Worm (Caenorhabditis elegans) whole organism, L4 larva: ENCODE data around the gene nhr-4.

ENCODE experiments used
- T20F7.1 ChIP-seq: fragments of 200-800 bp; sonication (Bioruptor generic); optimal IDR thresholded peaks from 2 replicates; lab custom pipeline; 2018; ENCODE audit warnings: mild to moderate bottlenecking, missing genetic modification characterization, missing compliant biosample characterization
- Y105C5A.15 ChIP-seq: fragments of 200-800 bp; sonication (Bioruptor generic); IDR thresholded peaks from 2 replicates; pipeline ENCODE4 v1.3.6; 2022; ENCODE audit warnings: missing genetic modification characterization, missing compliant biosample characterization
- Y75B8A.6 ChIP-seq: fragments of 200-800 bp; sonication (Bioruptor generic); IDR thresholded peaks from 2 replicates; pipeline ENCODE4 v1.3.6; 2022; ENCODE audit warnings: missing genetic modification reagents, missing genetic modification characterization, missing compliant biosample characterization
- ZK337.2 ChIP-seq: fragments of 200-800 bp; sonication (Bioruptor generic); IDR thresholded peaks from 2 replicates; pipeline ENCODE4 v1.3.6; 2022; ENCODE audit warnings: missing genetic modification reagents, missing genetic modification characterization, missing compliant biosample characterization
- aha-1 ChIP-seq: fragments of 150-350 bp; peaks from one replicate; lab custom pipeline; 2014; ENCODE audit warnings: missing biosample characterization, missing genetic modification characterization
- aly-2 ChIP-seq: sonication (generic microtip); optimal IDR thresholded peaks from 2 replicates; lab custom pipeline; 2018; ENCODE audit warnings: missing biosample characterization, missing genetic modification characterization
- ceh-20 ChIP-seq: fragments of 200-800 bp; sonication (Bioruptor generic); IDR thresholded peaks from 2 replicates; pipeline ENCODE4 v1.3.6; 2022; ENCODE audit warnings: missing genetic modification reagents, missing genetic modification characterization, missing compliant biosample characterization
- ceh-28 ChIP-seq: fragments of 150-350 bp; optimal IDR thresholded peaks from 2 replicates; lab custom pipeline; 2014; ENCODE audit warnings: missing biosample characterization, missing genetic modification reagents, missing genetic modification characterization
- daf-16 ChIP-seq, 3 experiments: sonication (generic microtip); optimal IDR thresholded peaks; 2 replicates each; lab custom pipeline; 2016 to 2017; ENCODE audit warnings: missing genetic modification characterization in 3 of 3, missing genetic modification reagents in 3 of 3, mild to moderate bottlenecking in 2 of 3, missing compliant biosample characterization in 2 of 3, missing biosample characterization in 1 of 3, moderate library complexity in 1 of 3
- dmd-6 ChIP-seq: fragments of 200-800 bp; sonication (Bioruptor generic); IDR thresholded peaks from 2 replicates; pipeline ENCODE4 v1.3.6; 2022; ENCODE audit warnings: missing genetic modification reagents, missing genetic modification characterization, missing compliant biosample characterization
- dpl-1 ChIP-seq: fragments of 150-350 bp; optimal IDR thresholded peaks from 2 replicates; lab custom pipeline; 2014; ENCODE audit warnings: missing biosample characterization, missing genetic modification reagents, missing genetic modification characterization
- dve-1 ChIP-seq: sonication (generic microtip); optimal IDR thresholded peaks from 2 replicates; lab custom pipeline; 2017; ENCODE audit warnings: antibody characterized with exemption, mild to moderate bottlenecking, missing genetic modification characterization, missing compliant biosample characterization; ENCODE audit not compliant: insufficient read depth
- egl-43 ChIP-seq: fragments of 200-800 bp; sonication (Bioruptor generic); IDR thresholded peaks from 2 replicates; pipeline ENCODE4 v1.3.6; 2022; ENCODE audit warnings: missing genetic modification reagents, missing genetic modification characterization, missing compliant biosample characterization
- fos-1 ChIP-seq: fragments of 150-350 bp; optimal IDR thresholded peaks from 2 replicates; lab custom pipeline; 2014; ENCODE audit warnings: missing biosample characterization, missing genetic modification characterization
- gei-8 ChIP-seq: fragments of 200-800 bp; sonication (Bioruptor generic); optimal IDR thresholded peaks from 2 replicates; lab custom pipeline; 2018; ENCODE audit warnings: mild to moderate bottlenecking, missing genetic modification characterization, missing compliant biosample characterization
- hmg-1.1 ChIP-seq: fragments of 200-800 bp; sonication (Bioruptor generic); IDR thresholded peaks from 2 replicates; pipeline ENCODE4 v1.3.6; 2022; ENCODE audit warnings: missing genetic modification reagents, missing genetic modification characterization, missing compliant biosample characterization
- jun-1 ChIP-seq: fragments of 150-350 bp; optimal IDR thresholded peaks from 2 replicates; lab custom pipeline; 2014; ENCODE audit warnings: missing biosample characterization, missing genetic modification reagents, missing genetic modification characterization
- lim-7 ChIP-seq: fragments of 200-800 bp; sonication (Bioruptor generic); IDR thresholded peaks from 2 replicates; pipeline ENCODE4 v1.3.6; 2022; ENCODE audit warnings: missing genetic modification characterization, missing compliant biosample characterization
- lin-1 ChIP-seq: fragments of 200-800 bp; sonication (Bioruptor generic); IDR thresholded peaks from 2 replicates; pipeline ENCODE4 v1.3.6; 2022; ENCODE audit warnings: missing genetic modification reagents, missing genetic modification characterization, missing compliant biosample characterization
- lin-13 ChIP-seq: fragments of 150-350 bp; optimal IDR thresholded peaks from 2 replicates; lab custom pipeline; 2014; ENCODE audit warnings: missing biosample characterization, missing genetic modification reagents, missing genetic modification characterization
- lin-29 ChIP-seq: fragments of 200-800 bp; sonication (Bioruptor generic); IDR thresholded peaks from 2 replicates; pipeline ENCODE4 v1.3.6; 2022; ENCODE audit warnings: missing genetic modification reagents, missing genetic modification characterization, missing compliant biosample characterization
- lin-38 ChIP-seq: fragments of 200-800 bp; sonication (Bioruptor generic); IDR thresholded peaks from 2 replicates; pipeline ENCODE4 v1.3.6; 2022; ENCODE audit warnings: missing genetic modification reagents, missing genetic modification characterization, missing compliant biosample characterization
- lir-3 ChIP-seq: sonication (generic microtip); optimal IDR thresholded peaks from 2 replicates; lab custom pipeline; 2016; ENCODE audit warnings: mild to moderate bottlenecking, missing genetic modification characterization, missing compliant biosample characterization
- lsy-2 ChIP-seq, 2 experiments: fragments of 150-350 bp in 1 of 2; sonication (generic microtip) in 1 of 2; optimal IDR thresholded peaks; 2 replicates each; lab custom pipeline; 2014 to 2017; ENCODE audit warnings: missing biosample characterization in 2 of 2, missing genetic modification characterization in 2 of 2
- madf-9 ChIP-seq: fragments of 200-800 bp; sonication (Bioruptor generic); conservative IDR thresholded peaks from 2 replicates; pipeline ENCODE4 v1.3.6; 2022; ENCODE audit warnings: missing genetic modification reagents, missing genetic modification characterization, missing compliant biosample characterization
- mes-2 ChIP-seq: sonication (generic microtip); optimal IDR thresholded peaks from 2 replicates; lab custom pipeline; 2016; ENCODE audit warnings: missing genotype, mild to moderate bottlenecking, missing genetic modification characterization, missing compliant biosample characterization; ENCODE audit not compliant: poor library complexity, severe bottlenecking
- mxl-3 ChIP-seq: fragments of 200-800 bp; sonication (Bioruptor generic); optimal IDR thresholded peaks from 2 replicates; lab custom pipeline; 2018; ENCODE audit warnings: mild to moderate bottlenecking, missing genetic modification characterization, missing compliant biosample characterization
- nhr-6 ChIP-seq: fragments of 150-350 bp; optimal IDR thresholded peaks from 2 replicates; lab custom pipeline; 2014; ENCODE audit warnings: missing biosample characterization, missing genetic modification characterization
- nhr-77 ChIP-seq: fragments of 150-350 bp; optimal IDR thresholded peaks from 2 replicates; lab custom pipeline; 2014; ENCODE audit warnings: missing biosample characterization, missing genetic modification characterization
- php-3 ChIP-seq: fragments of 200-800 bp; sonication (Bioruptor generic); IDR thresholded peaks from 2 replicates; pipeline ENCODE4 v1.3.6; 2022; ENCODE audit warnings: missing genetic modification reagents, missing genetic modification characterization, missing compliant biosample characterization
- pqm-1 ChIP-seq: sonication (generic microtip); optimal IDR thresholded peaks from 2 replicates; lab custom pipeline; 2017; ENCODE audit warnings: missing biosample characterization, missing genetic modification characterization
- rbr-2 ChIP-seq: sonication (generic microtip); optimal IDR thresholded peaks from 2 replicates; lab custom pipeline; 2016; ENCODE audit warnings: missing genotype, missing genetic modification characterization, missing compliant biosample characterization
- saeg-2 ChIP-seq: fragments of 200-800 bp; sonication (Bioruptor generic); IDR thresholded peaks from 2 replicates; pipeline ENCODE4 v1.3.6; 2022; ENCODE audit warnings: missing genetic modification reagents, missing genetic modification characterization, missing compliant biosample characterization
- set-16 ChIP-seq: fragments of 200-800 bp; sonication (Bioruptor generic); IDR thresholded peaks from 2 replicates; pipeline ENCODE4 v1.3.6; 2022; ENCODE audit warnings: missing genetic modification reagents, missing genetic modification characterization, missing compliant biosample characterization
- snpc-1.2 ChIP-seq: fragments of 200-800 bp; sonication (Bioruptor generic); IDR thresholded peaks from 2 replicates; pipeline ENCODE4 v1.3.6; 2022; ENCODE audit warnings: missing genetic modification reagents, missing genetic modification characterization, missing compliant biosample characterization
- snpc-4 ChIP-seq: fragments of 150-350 bp; optimal IDR thresholded peaks from 2 replicates; lab custom pipeline; 2014; ENCODE audit warnings: missing biosample characterization, missing genetic modification characterization
- tag-97 ChIP-seq: fragments of 200-800 bp; sonication (Bioruptor generic); IDR thresholded peaks from 2 replicates; pipeline ENCODE4 v1.3.6; 2022; ENCODE audit warnings: missing genetic modification characterization, missing compliant biosample characterization
- unc-130 ChIP-seq: sonication (generic microtip); optimal IDR thresholded peaks from 2 replicates; lab custom pipeline; 2016; ENCODE audit warnings: missing genetic modification reagents, missing genetic modification characterization, missing compliant biosample characterization
- unc-62 ChIP-seq, 3 experiments: fragments of 150-350 bp in 1 of 3; sonication (generic microtip); optimal IDR thresholded peaks in 2 of 3; peaks in 1 of 3; 1 replicate in 1 of 3; 2 replicates in 2 of 3; lab custom pipeline; 2014 to 2017; ENCODE audit warnings: missing biosample characterization in 3 of 3, missing genetic modification characterization in 3 of 3, missing genetic modification reagents in 3 of 3, missing genotype in 1 of 3
- zfp-2 ChIP-seq: sonication (generic microtip); optimal IDR thresholded peaks from 2 replicates; lab custom pipeline; 2016; ENCODE audit warnings: mild to moderate bottlenecking, missing genetic modification characterization, missing compliant biosample characterization
- zfp-3 ChIP-seq: fragments of 200-800 bp; sonication (Bioruptor generic); conservative IDR thresholded peaks from 2 replicates; pipeline ENCODE4 v1.3.6; 2022; ENCODE audit warnings: missing genetic modification reagents, missing genetic modification characterization, missing compliant biosample characterization
- zip-2 ChIP-seq: fragments of 150-350 bp; optimal IDR thresholded peaks from 2 replicates; lab custom pipeline; 2014; ENCODE audit warnings: missing biosample characterization, missing genetic modification characterization

nhr-4 gene

DNA sequence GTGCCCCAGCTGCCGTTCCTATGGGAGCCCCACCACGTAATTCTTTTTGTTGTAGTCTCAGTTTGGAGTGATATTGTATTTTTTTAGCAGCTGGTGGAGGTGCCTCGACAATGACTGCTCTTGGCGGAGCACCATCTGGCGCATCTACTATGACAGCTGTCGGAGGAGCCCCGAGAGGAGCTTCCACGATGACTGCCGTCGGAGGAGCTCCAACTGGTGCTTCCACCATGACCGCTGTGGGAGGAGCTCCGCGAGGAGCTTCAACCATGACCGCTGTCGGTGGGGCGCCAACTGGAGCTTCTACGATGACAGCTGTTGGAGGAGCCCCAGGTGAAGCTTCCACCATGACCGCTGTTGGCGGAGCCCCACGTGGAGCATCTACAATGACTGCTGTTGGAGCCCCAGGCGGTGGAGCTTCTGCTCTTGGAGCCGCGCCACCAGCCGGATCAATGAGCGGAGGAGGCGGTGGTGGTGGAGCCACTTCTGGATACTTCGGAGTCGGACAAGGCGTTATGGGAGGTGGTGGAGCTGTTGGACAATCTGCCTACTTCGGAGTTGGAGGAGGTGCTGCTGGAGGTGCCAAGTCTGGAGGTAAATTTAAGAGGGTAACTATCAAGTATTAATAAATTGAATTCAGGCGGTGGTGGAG, 26.2 kb upstream of the nhr-4 start:
- TF ChIP-seq snpc-1.2 (no peak), set-16 (peak; percentile 93)

DNA sequence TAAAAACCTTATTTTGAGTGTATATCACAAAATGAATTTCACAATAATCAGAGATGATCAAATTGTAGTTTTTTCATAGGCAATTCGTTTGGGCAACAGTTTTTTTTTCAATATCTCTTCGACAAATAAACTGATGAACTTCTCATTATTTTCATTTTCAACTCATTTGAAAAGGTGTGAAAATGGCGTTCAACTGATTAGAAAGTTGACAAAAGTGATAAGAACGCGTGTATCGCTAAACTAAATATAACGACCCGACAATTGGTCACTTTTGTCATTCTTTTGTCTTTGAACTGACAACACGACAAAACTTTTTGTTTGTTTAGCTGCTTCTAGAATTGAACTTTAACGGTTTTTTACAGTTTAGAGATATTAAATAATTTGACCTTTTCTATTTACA, 24.2 kb upstream of the nhr-4 start:
- TF ChIP-seq lim-7 (no peak), snpc-4 (no peak), dve-1 (tag; lab: Kevin White, UChicago) (peak; percentile 13), pqm-1 (peak; percentile 47), ZK337.2 (GFP tag; lab: Robert Waterston, UW) (no peak), dmd-6 (GFP tag; lab: Robert Waterston, UW) (peak; percentile 30; the same call in 1 of the 2 replicates), zfp-3 (GFP tag; lab: Robert Waterston, UW) (no peak), saeg-2 (GFP tag; lab: Robert Waterston, UW) (no peak), php-3 (GFP tag; lab: Robert Waterston, UW) (no peak), aly-2 (tag; lab: Kevin White, UChicago) (no peak), lir-3 (tag; lab: Kevin White, UChicago) (no peak), unc-130 (GFP tag; lab: Kevin White, UChicago) (no peak), nhr-6 (tag; lab: Kevin White, UChicago) (no peak)

DNA sequence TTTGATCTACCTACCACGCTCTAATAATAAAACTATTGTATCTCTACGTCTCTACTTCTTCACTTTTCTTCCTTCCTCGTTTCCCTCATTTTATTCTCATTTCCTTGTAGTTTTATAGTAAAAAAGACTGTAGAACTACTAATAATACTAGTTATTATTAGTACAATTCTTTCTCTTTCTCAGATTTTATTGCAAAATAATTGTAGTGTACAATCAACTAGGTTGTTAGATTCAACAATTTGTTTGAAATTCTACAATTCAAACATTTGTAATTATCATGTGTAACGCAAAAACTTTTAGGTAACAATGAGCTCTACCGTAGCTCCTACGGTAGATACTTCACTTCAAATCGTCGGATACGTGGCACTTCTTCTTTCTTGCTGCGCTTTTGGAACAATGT, 23.4 kb upstream of the nhr-4 start, which contains the start of gene K07F5.12:
Gene K07F5.12 (plus strand): TSS at position 301 of the 400 bp plus-strand sequence.
- TF ChIP-seq rbr-2 (tag; lab: Kevin White, UChicago) (no peak), daf-16 (GFP tag; optimal IDR thresholded peaks at IDR 0.05; lab: Kevin White, UChicago) (no peak), daf-16 (tag; optimal IDR thresholded peaks at IDR 0.05; lab: Kevin White, UChicago) (no peak), madf-9 (no peak), unc-130 (GFP tag; lab: Kevin White, UChicago) (no peak), T20F7.1 (no peak), zfp-2 (tag; lab: Kevin White, UChicago) (no peak), aly-2 (tag; lab: Kevin White, UChicago) (no peak), egl-43 (GFP tag; lab: Robert Waterston, UW) (no peak), snpc-4 (no peak), Y105C5A.15 (GFP tag; lab: Robert Waterston, UW) (no peak), tag-97 (no peak), fos-1 (tag; lab: Kevin White, UChicago) (no peak), ceh-20 (GFP tag; lab: Robert Waterston, UW) (no peak), zip-2 (tag; lab: Kevin White, UChicago) (no peak), mxl-3 (GFP tag; lab: Kevin White, UChicago) (no peak), mes-2 (tag; lab: Kevin White, UChicago) (no peak), lin-1 (no peak)

DNA sequence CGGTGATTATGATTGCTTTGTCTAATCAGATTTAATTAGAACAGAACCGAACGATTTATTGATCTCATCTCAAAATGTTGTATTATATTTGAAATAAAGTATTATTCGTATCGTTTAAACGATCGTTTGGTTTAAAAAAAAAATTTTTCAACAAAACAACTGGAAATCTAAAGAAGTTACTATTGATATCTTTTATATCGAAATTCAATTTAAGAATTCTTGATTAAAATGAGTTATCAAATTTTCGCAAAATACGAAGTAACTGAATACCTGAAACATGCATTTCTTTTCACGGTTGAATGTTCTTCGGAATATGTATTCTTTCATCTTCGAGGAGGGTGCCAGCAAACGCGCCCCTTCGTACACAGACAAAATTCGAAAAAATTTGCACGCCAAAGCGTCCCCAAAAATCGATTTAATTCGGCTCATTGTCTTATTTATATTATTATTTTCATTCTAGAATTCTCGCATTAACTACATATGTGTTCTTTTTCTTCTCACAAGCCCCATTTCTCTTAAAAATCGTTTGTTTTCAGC, 21.1 kb upstream of the nhr-4 start, which contains the start of gene npp-1:
Gene npp-1 (plus strand): TSS at position 537 of the 537 bp plus-strand sequence.
- TF ChIP-seq mes-2 (tag; lab: Kevin White, UChicago) (peak; percentile 88), unc-62 (GFP tag; optimal IDR thresholded peaks at IDR 0.05 in 1 of 2; lab: Kevin White, UChicago) (peak in 1 of 2 experiments; percentile 92), unc-62 (tag; optimal IDR thresholded peaks at IDR 0.05; lab: Kevin White, UChicago) (no peak), T20F7.1 (peak; percentile 7), lsy-2 (tag; optimal IDR thresholded peaks at IDR 0.05; lab: Kevin White, UChicago) (no peak), lin-13 (GFP tag; lab: Kevin White, UChicago) (peak; percentile 30), lin-1 (no peak), dve-1 (tag; lab: Kevin White, UChicago) (peak; percentile 20), ceh-28 (tag; lab: Kevin White, UChicago) (no peak), lin-38 (GFP tag; lab: Robert Waterston, UW) (peak; percentile 86), dmd-6 (GFP tag; lab: Robert Waterston, UW) (no peak), daf-16 (GFP tag; optimal IDR thresholded peaks at IDR 0.05; lab: Kevin White, UChicago) (no peak), daf-16 (tag; optimal IDR thresholded peaks at IDR 0.05; lab: Kevin White, UChicago) (peak; percentile 12), dpl-1 (GFP tag; lab: Kevin White, UChicago) (peak; percentile 55), nhr-77 (peak; percentile 28), jun-1 (no peak), gei-8 (GFP tag; lab: Kevin White, UChicago) (no peak), aha-1 (tag; lab: Kevin White, UChicago) (peak; percentile 57), madf-9 (no peak), Y75B8A.6 (no peak), mxl-3 (GFP tag; lab: Kevin White, UChicago) (no peak), ceh-20 (GFP tag; lab: Robert Waterston, UW) (no peak), set-16 (no peak), hmg-1.1 (GFP tag; lab: Robert Waterston, UW) (no peak), lin-29 (no peak)
